Fruit fly (Drosophila melanogaster) whole organism: ENCODE data around the gene CG13369.

Experiments used
- CG8478 ChIP-seq: fragments of >200 bp; optimal IDR thresholded peaks from 2 replicates; lab custom pipeline; 2018; ENCODE audit warnings: inconsistent platforms
- Dll ChIP-seq: fragments of >200 bp; optimal IDR thresholded peaks from 2 replicates; lab custom pipeline; 2017
- EcR ChIP-seq, 2 experiments: fragments of >200 bp; optimal IDR thresholded peaks; 2 replicates each; lab custom pipeline; 2017; ENCODE audit warnings: missing biosample characterization in 2 of 2, missing genetic modification characterization in 2 of 2, missing genetic modification reagents in 2 of 2
- pan ChIP-seq: fragments of >200 bp; optimal IDR thresholded peaks from 2 replicates; lab custom pipeline; 2017
- psq ChIP-seq: fragments of >200 bp; optimal IDR thresholded peaks from 2 replicates; lab custom pipeline; 2017
- usp ChIP-seq: fragments of >200 bp; optimal IDR thresholded peaks from 2 replicates; lab custom pipeline; 2017; ENCODE audit warnings: missing biosample characterization, missing genetic modification characterization, mixed read lengths

CG13369 gene

DNA sequence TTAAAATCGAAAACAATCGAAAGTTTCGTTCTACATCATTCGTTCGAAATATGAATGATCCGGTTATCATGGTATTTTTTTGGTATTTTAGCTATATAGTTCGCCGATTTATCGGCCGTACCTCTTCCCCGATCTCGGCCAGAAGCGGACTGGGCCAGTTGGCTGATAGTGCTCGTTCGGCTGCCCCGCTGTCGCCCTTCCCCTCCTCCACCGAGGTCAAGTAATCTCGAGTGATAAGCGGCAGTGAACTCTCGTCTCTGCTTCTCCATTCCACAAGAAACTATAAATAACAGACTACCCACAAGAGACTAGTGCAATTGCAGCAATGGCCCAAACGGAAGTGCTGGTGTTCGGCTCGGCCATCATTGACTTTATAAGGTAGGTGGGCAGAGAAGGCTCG, at the start of gene CG13369:
Gene CG13369 (plus strand): TSS at position 112 of the 400 bp plus-strand sequence.
- TF ChIP-seq EcR (GFP tag; optimal IDR thresholded peaks at IDR 0.05; lab: Kevin White, UChicago) = no peak
- no peak for TF ChIP-seq CG8478 (lab: Kevin White, UChicago)
- no peak for TF ChIP-seq Dll (lab: Kevin White, UChicago)
- no peak for TF ChIP-seq psq
- no peak for TF ChIP-seq usp (GFP tag; lab: Kevin White, UChicago)
- TF ChIP-seq pan (lab: Kevin White, UChicago) = no peak

DNA sequence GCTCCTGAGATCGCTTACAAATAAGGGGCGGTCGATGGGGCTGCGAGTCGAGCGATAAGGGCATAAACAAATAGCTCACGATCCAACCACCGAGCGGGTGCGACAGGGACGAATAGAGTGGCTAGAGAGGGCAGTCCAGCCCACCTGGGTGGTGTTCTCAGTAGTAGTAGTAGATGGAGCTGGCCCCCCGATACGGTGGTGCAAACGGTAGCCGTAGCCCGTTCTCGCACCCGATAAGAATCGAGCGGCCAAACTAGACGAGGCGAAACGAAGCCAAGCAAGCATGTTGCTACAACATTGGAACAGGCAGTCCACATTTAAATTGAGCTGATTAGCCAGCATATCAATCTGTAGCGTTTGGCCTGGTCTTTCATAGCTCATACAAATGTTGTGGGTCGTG, 42.6 kb upstream of the CG13369 start:
- TF ChIP-seq CG8478 (lab: Kevin White, UChicago) (no peak), Dll (lab: Kevin White, UChicago) (no peak), EcR (GFP tag; optimal IDR thresholded peaks at IDR 0.05; lab: Kevin White, UChicago) (no peak), usp (GFP tag; lab: Kevin White, UChicago) (no peak), pan (lab: Kevin White, UChicago) (no peak), psq (no peak)

DNA sequence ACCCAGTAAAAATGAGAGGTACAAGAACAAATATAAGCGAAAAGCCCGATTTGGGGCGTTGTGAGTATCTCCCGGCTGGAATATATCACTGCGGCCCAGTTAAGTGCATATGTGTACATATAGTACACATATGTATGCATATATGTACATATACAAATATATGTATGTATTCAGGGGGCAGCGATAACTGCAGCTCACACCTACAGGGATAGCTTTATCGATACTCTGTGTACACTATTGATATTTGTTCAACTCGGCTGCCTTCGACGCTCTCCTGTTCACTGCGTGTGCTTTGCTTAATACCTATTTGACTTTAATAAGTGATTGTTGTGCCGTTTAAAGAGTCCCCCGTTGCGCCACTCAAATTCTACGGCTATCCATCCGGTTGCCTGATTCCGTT, 41.4 kb upstream of the CG13369 start, which contains the start of gene vnd:
Gene vnd (plus strand): TSS at position 297 of the 400 bp plus-strand sequence.
- TF ChIP-seq usp (GFP tag; lab: Kevin White, UChicago) (no peak), CG8478 (lab: Kevin White, UChicago) (no peak), psq (no peak), Dll (lab: Kevin White, UChicago) (no peak), pan (lab: Kevin White, UChicago) (no peak), EcR (GFP tag; optimal IDR thresholded peaks at IDR 0.05; lab: Kevin White, UChicago) (no peak)

DNA sequence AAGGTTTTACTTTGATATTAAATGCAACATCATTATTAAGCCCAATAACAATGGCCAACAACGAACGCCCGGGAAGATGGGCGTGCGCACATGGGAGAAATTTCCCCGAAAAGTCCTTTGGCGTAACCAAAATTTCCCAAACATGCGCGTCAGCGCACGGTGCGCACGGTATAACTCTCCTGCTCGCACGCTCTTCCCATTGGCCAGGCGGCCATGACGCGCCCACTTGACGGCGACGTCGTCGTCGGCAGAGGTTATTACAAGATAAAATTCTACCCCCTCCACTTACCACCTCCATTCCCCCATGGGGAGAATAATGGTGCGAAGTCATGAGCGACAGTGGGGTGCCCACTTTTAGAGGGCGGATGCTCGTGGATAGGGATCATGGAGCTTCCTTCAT, 34.3 kb upstream of the CG13369 start:
- TF ChIP-seq CG8478 (lab: Kevin White, UChicago) (no peak), EcR (GFP tag; optimal IDR thresholded peaks at IDR 0.05; lab: Kevin White, UChicago) (no peak), Dll (lab: Kevin White, UChicago) (no peak), usp (GFP tag; lab: Kevin White, UChicago) (no peak), psq (no peak), pan (lab: Kevin White, UChicago) (no peak)

DNA sequence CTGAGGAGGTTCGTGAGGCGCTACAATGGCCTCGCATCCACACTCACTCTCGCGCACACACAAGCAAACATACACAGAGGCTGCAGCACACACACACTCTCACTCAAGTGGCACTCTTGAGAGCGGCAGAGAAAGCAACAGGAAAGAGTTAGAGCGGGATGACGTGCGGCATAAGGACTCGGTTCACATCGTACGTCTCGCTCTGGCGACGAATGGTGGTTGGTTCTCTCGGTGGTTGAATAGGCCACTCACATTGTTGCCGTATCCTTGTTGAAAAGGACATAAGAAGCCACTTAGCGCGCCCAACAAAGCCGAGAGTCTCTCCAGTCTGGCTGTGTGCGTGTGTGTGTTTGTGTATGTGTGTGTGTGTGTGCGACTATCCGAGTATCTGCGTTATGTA, 32.8 kb upstream of the CG13369 start:
- no peak for TF ChIP-seq pan (lab: Kevin White, UChicago)
- TF ChIP-seq CG8478 (lab: Kevin White, UChicago) = no peak
- no peak for TF ChIP-seq EcR (GFP tag; optimal IDR thresholded peaks at IDR 0.05; lab: Kevin White, UChicago)
- TF ChIP-seq usp (GFP tag; lab: Kevin White, UChicago) = no peak
- TF ChIP-seq psq = no peak
- no peak for TF ChIP-seq Dll (lab: Kevin White, UChicago)

DNA sequence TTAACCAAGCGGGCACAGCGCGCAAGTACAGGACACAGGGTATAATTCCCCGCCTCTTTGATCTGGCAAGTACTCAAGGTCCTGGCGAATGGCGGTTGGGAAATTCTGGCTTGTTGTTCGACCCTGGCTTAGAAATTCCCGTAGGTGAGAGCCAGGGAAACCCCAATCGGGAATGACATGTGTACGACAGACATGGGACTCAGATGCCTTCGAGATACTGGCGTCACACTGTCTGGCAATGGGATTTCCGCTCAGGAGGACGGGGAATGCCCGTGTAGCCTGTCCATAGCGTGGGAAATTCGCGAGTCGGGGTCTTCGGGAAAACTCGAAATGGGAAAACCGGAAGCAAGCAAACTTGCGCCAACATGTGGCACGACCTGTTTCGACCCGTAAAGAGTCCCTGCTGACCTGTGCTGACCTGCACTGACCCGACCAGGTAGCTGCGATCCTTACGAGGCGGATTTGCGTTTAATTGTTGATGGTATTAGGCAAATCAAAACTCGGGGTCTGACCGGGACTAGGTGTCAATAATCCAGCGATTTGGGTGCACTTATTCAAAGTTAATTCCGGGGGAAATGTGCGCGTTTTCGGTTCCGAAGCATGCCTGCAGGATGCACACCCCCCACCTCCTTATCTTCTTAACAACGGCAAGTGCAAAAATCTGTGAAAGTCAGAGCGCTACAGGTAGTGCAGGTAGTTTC, 30.5 kb upstream of the CG13369 start:
- TF ChIP-seq pan (lab: Kevin White, UChicago) = no peak
- TF ChIP-seq CG8478 (lab: Kevin White, UChicago) = no peak
- no peak for TF ChIP-seq EcR (GFP tag; optimal IDR thresholded peaks at IDR 0.05; lab: Kevin White, UChicago)
- TF ChIP-seq Dll (lab: Kevin White, UChicago) = no peak
- no peak for TF ChIP-seq usp (GFP tag; lab: Kevin White, UChicago)
- no peak for TF ChIP-seq psq

DNA sequence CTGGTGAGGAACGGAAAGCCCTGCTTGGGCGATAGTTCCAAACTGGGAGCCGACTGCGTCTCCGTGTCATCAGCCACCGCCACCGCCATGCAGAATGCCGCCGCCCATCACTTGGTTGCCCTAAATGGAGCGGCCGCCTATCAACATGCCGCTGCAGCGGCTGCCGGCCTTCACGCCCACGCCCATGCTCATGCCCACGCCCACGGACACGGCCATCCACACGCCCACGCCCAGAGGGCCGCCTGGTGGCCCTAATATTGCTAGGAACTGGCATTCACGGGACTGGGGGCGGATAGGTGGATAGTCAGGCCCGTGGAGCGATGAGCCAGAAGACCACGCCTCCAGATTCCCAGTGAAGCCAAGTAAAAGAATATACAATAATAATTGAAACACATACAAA, 26.2 kb upstream of the CG13369 start:
- TF ChIP-seq Dll (lab: Kevin White, UChicago) = no peak
- no peak for TF ChIP-seq CG8478 (lab: Kevin White, UChicago)
- no peak for TF ChIP-seq psq
- no peak for TF ChIP-seq usp (GFP tag; lab: Kevin White, UChicago)
- no peak for TF ChIP-seq pan (lab: Kevin White, UChicago)
- no peak for TF ChIP-seq EcR (GFP tag; optimal IDR thresholded peaks at IDR 0.05; lab: Kevin White, UChicago)

DNA sequence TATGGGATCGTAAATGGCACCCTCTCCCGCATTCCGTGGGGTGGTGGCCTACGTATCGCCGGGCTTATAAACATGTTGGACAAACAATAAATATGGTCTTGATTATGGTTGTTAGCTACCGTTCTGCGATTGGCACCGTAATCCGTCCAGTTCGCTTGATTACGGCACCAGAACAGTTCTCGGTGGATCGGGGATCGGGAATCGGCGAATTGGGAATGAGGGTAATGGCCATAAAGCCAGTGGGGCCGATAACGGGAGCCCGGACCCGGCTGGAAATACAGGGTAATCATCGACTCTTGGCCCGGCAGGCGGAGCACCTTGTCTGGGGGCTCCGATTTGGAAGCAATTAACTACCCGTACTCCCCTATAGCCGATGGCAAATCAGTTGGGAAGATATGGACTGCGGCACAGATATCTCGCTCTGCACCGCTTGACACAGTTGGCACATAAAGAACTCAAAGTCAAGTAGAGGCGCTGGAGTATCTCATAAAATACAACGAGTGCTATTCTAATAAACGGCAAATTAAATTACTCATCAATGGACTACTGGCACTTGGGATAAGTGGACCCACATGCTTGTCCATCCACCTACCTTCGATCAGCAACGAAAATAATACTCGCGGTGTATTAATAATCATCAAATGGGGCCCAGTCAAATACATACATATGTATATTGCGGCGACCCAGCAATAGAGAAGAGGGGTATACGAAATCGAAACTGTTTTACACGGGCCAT, 24.8 kb upstream of the CG13369 start:
- TF ChIP-seq Dll (lab: Kevin White, UChicago) (no peak), EcR (GFP tag; optimal IDR thresholded peaks at IDR 0.05; lab: Kevin White, UChicago) (no peak), usp (GFP tag; lab: Kevin White, UChicago) (no peak), pan (lab: Kevin White, UChicago) (no peak), psq (no peak), CG8478 (lab: Kevin White, UChicago) (no peak)

DNA sequence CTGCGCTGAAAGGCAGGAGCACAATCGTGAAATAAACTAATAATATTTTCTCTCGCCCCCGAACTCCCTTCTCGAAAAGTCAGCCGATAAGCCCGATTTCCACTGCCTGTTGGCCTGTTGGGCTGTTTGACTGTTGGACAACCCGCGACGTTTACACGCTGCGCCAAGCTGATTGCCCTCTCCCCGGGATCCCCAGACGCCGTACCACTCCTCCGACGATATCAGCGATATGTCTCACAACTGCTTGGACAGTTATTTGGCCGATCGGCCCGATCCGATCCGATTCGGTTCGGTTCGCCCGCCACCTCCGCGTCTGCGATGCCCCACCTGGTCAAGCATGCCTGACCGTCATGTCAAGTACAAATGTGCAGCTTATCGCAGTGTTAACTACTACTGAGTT, 23.5 kb upstream of the CG13369 start:
- TF ChIP-seq pan (lab: Kevin White, UChicago) (no peak), psq (no peak), CG8478 (lab: Kevin White, UChicago) (no peak), usp (GFP tag; lab: Kevin White, UChicago) (no peak), Dll (lab: Kevin White, UChicago) (no peak), EcR (GFP tag; optimal IDR thresholded peaks at IDR 0.05; lab: Kevin White, UChicago) (no peak)

DNA sequence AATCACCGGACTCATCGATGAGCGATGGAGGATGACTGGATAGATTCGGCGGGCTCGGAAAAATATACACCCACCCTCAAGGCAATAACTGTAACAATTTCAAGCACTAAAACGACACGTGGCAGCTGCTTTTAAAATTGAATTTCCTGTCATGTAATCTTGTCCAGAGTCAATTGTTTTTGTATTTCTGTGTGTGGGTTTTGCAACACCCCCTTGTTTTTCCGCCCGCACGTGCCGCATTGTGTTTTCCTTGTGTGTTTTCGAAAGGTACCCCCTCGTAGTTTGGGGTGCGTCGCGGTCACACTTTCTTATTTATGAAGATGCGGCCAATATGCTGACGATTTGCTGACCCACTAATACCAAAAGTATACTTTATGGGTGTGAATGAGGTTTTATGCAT, 21.3 kb upstream of the CG13369 start:
- TF ChIP-seq usp (GFP tag; lab: Kevin White, UChicago) (no peak), pan (lab: Kevin White, UChicago) (no peak), Dll (lab: Kevin White, UChicago) (no peak), psq (no peak), CG8478 (lab: Kevin White, UChicago) (no peak), EcR (GFP tag; optimal IDR thresholded peaks at IDR 0.05; lab: Kevin White, UChicago) (no peak)

DNA sequence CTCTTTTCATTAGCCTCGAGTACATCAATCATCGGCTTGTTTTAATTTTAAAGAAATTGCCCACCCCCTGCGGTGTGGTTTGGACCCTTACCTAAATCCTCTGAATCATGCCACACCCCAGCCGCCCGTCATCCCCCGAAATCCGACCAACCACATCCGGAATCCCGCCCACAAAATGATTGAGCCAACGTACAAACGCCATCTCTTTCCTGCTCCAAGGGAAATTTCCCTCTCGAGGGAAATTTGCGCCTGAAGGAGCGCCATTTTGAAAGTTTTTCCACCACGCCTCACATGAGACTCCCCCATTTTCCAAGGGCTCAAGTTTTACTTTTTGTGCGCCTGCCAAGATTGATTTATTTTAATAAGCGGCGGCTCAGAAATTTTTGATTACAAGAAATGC, 13.2 kb upstream of the CG13369 start:
- TF ChIP-seq CG8478 (lab: Kevin White, UChicago) = no peak
